Fruit fly (Drosophila melanogaster): ENCODE results near the gene CG34376.
A peak's percentile ranks its signal among the peaks of the same experiment; 100 is the strongest.

CG34376 gene

dm6 chr3R:22410537-22411360, 37.1 kb upstream of the CG34376 start, which contains the start of the genes CG13850 and lqfR (continued):
- TF ChIP-seq prd (optimal IDR thresholded peaks at IDR 0.05) (no peak), prd (GFP tag; IDR thresholded peaks at IDR 0.05) (peak; percentile 60; the same call in 2 of the 3 replicates), Abd-B (GFP tag; optimal IDR thresholded peaks at IDR 0.05) (peak; percentile 79), CG13296 (GFP tag; optimal IDR thresholded peaks at IDR 0.05) (peak; percentile 46), Six4 (GFP tag; optimal IDR thresholded peaks at IDR 0.05) (peak; percentile 69), Bdp1 (GFP tag; optimal IDR thresholded peaks at IDR 0.05) (peak; percentile 60), CkIIα-i1 (GFP tag; IDR thresholded peaks at IDR 0.05) (no peak), insv (GFP tag; optimal IDR thresholded peaks at IDR 0.05) (peak in 1 of 2 experiments; percentile 16), CG1233 (GFP tag; optimal IDR thresholded peaks at IDR 0.05) (peak; percentile 58), pros (GFP tag; optimal IDR thresholded peaks at IDR 0.05) (no peak), dimm (GFP tag; IDR thresholded peaks at IDR 0.05) (no peak), ato (GFP tag; IDR thresholded peaks at IDR 0.05; ENCODE audit: partially characterized antibody) (no peak), Nf-YA (GFP tag; IDR thresholded peaks at IDR 0.05) (no peak), CG6854 (GFP tag; optimal IDR thresholded peaks at IDR 0.05) (peak; percentile 6), phol (tag; optimal IDR thresholded peaks at IDR 0.05) (peak; percentile 75), sens (GFP tag) (peak; percentile 94), CG6791 (GFP tag; IDR thresholded peaks at IDR 0.05; ENCODE audit: partially characterized antibody) (no peak), CG42726 (GFP tag; IDR thresholded peaks at IDR 0.05; ENCODE audit: partially characterized antibody) (no peak), CG1832 (GFP tag; optimal IDR thresholded peaks at IDR 0.05) (no peak), wek (GFP tag; optimal IDR thresholded peaks at IDR 0.05) (no peak), CG6683 (GFP tag; optimal IDR thresholded peaks at IDR 0.05) (peak; percentile 45), Side (GFP tag; optimal IDR thresholded peaks at IDR 0.05) (peak; percentile 66), Dp (GFP tag; optimal IDR thresholded peaks at IDR 0.05) (no peak), row (GFP tag; IDR thresholded peaks at IDR 0.05) (peak; percentile 90)

- no peak for TF ChIP-seq Ada2b (GFP tag; IDR thresholded peaks at IDR 0.05)
- no peak for TF ChIP-seq ERR (GFP tag; optimal IDR thresholded peaks at IDR 0.05)
- TF ChIP-seq aop (GFP tag; IDR thresholded peaks at IDR 0.05): no peak
- TF ChIP-seq CG9932 (GFP tag; IDR thresholded peaks at IDR 0.05): peak; percentile 19; the same call in 1 of the 2 replicates
- no peak for TF ChIP-seq CrebB (tag; optimal IDR thresholded peaks at IDR 0.05)
- peak; percentile 72 for TF ChIP-seq sens (GFP tag)
- TF ChIP-seq grn (GFP tag; optimal IDR thresholded peaks at IDR 0.05): peak; percentile 58
- TF ChIP-seq Blimp-1 (GFP tag; optimal IDR thresholded peaks at IDR 0.05): no peak
- TF ChIP-seq Med (GFP tag): peak; percentile 70
- TF ChIP-seq CG12769 (tag; optimal IDR thresholded peaks at IDR 0.05): peak; percentile 18
- TF ChIP-seq CG16779 (GFP tag; IDR thresholded peaks at IDR 0.05): peak; percentile 23; the same call in 1 of the 2 replicates
- TF ChIP-seq fd64A (GFP tag; optimal IDR thresholded peaks at IDR 0.05): peak; percentile 9
- peak; percentile 15 for TF ChIP-seq CG15479 (GFP tag; optimal IDR thresholded peaks at IDR 0.05)
- peak; percentile 87 for TF ChIP-seq ftz-f1 (GFP tag; optimal IDR thresholded peaks at IDR 0.05)
- peak; percentile 52; the same call in 1 of the 4 replicates for TF ChIP-seq chinmo (GFP tag; IDR thresholded peaks at IDR 0.05; ENCODE audit: partially characterized antibody)
- no peak for TF ChIP-seq Aef1 (GFP tag; IDR thresholded peaks at IDR 0.05)
- 0 out of 2 replicates have a peak, but pooled peaks have one; percentile 8 for TF ChIP-seq Atf6 (GFP tag; IDR thresholded peaks at IDR 0.05)
- TF ChIP-seq nerfin-1 (tag; optimal IDR thresholded peaks at IDR 0.05): no peak
- peak; percentile 1 for TF ChIP-seq CG4854 (GFP tag; optimal IDR thresholded peaks at IDR 0.05)
- TF ChIP-seq cg (GFP tag; optimal IDR thresholded peaks at IDR 0.05): peak; percentile 77
- peak in 1 of 2 experiments; percentile 32 for TF ChIP-seq Hr78 (GFP tag; optimal IDR thresholded peaks at IDR 0.05)
- TF ChIP-seq CG7928 (GFP tag; optimal IDR thresholded peaks at IDR 0.05): no peak
- no peak for TF ChIP-seq Opbp (GFP tag; IDR thresholded peaks at IDR 0.05; ENCODE audit: partially characterized antibody)
- no peak for TF ChIP-seq CG12391 (tag; optimal IDR thresholded peaks at IDR 0.05)
Observed at dm6 chr3R:22411879-22412587, 35.9 kb upstream of the CG34376 start.
